Fruit fly (Drosophila melanogaster) whole organism, adult: ENCODE results near the gene CG34117.

Experiments used
- CG11617 ChIP-seq: fragments of 200-800 bp; sonication (Bioruptor generic); optimal IDR thresholded peaks from 2 replicates; lab custom pipeline; 2017; ENCODE audit warnings: mild to moderate bottlenecking, missing biosample characterization, missing genetic modification reagents, missing genetic modification characterization
- CG12768 ChIP-seq: fragments of 200-800 bp; sonication (Bioruptor generic); optimal IDR thresholded peaks from 2 replicates; lab custom pipeline; 2017; ENCODE audit warnings: missing biosample characterization, missing genetic modification characterization, mild to moderate bottlenecking, moderate library complexity, missing genetic modification reagents
- CG14711 ChIP-seq: fragments of 200-800 bp; sonication (Bioruptor generic); optimal IDR thresholded peaks from 2 replicates; lab custom pipeline; 2018; ENCODE audit warnings: missing biosample characterization, mild to moderate bottlenecking, missing genetic modification characterization, moderate library complexity
- CG1620 ChIP-seq: fragments of 200-800 bp; sonication (Bioruptor generic); optimal IDR thresholded peaks from 2 replicates; lab custom pipeline; 2016; ENCODE audit warnings: missing biosample characterization, missing genetic modification characterization
- CG33017 ChIP-seq: fragments of 200-800 bp; sonication (Bioruptor generic); optimal IDR thresholded peaks from 2 replicates; lab custom pipeline; 2018; ENCODE audit warnings: missing biosample characterization, mild to moderate bottlenecking, missing genetic modification characterization, moderate library complexity
- CG5204 ChIP-seq: fragments of 200-800 bp; sonication (Bioruptor generic); optimal IDR thresholded peaks from 2 replicates; lab custom pipeline; 2016; ENCODE audit warnings: missing biosample characterization, missing genetic modification characterization
- CG7045 ChIP-seq: fragments of 200-800 bp; sonication (Bioruptor generic); optimal IDR thresholded peaks from 2 replicates; lab custom pipeline; 2017; ENCODE audit warnings: missing biosample characterization, mild to moderate bottlenecking, missing genetic modification characterization
- CG7101 ChIP-seq: fragments of 200-800 bp; sonication (Bioruptor generic); optimal IDR thresholded peaks from 2 replicates; lab custom pipeline; 2018; ENCODE audit warnings: missing biosample characterization, mild to moderate bottlenecking, missing genetic modification characterization, moderate library complexity
- Clk ChIP-seq: fragments of 200-800 bp; sonication (Bioruptor generic); optimal IDR thresholded peaks from 2 replicates; lab custom pipeline; 2017; ENCODE audit warnings: missing biosample characterization, missing genetic modification characterization
- Crg-1 ChIP-seq: fragments of 200-800 bp; sonication (Bioruptor generic); optimal IDR thresholded peaks from 2 replicates; lab custom pipeline; 2016; ENCODE audit warnings: missing biosample characterization, missing genetic modification characterization
- Hr96 ChIP-seq: fragments of 200-800 bp; sonication (Bioruptor generic); optimal IDR thresholded peaks from 2 replicates; lab custom pipeline; 2016; ENCODE audit warnings: missing biosample characterization, missing genetic modification characterization
- Mnt ChIP-seq: fragments of 200-800 bp; sonication (Bioruptor generic); optimal IDR thresholded peaks from 2 replicates; lab custom pipeline; 2016; ENCODE audit warnings: missing biosample characterization, mild to moderate bottlenecking, missing genetic modification characterization
- bab1 ChIP-seq: fragments of 200-800 bp; sonication (Bioruptor generic); optimal IDR thresholded peaks from 3 replicates; lab custom pipeline; 2019; ENCODE audit warnings: missing biosample characterization, mild to moderate bottlenecking, missing genetic modification characterization, moderate library complexity
- cic ChIP-seq: fragments of 200-800 bp; sonication (Bioruptor generic); optimal IDR thresholded peaks from 2 replicates; lab custom pipeline; 2017; ENCODE audit warnings: missing biosample characterization, mild to moderate bottlenecking, missing genetic modification characterization, moderate library complexity
- cnc ChIP-seq, 2 experiments: fragments of >200 bp; optimal IDR thresholded peaks; 2 replicates each; lab custom pipeline; 2017
- kay ChIP-seq: fragments of 200-800 bp; sonication (Bioruptor generic); peaks from one replicate; lab custom pipeline; 2016; ENCODE audit warnings: missing biosample characterization, missing genetic modification characterization, borderline replicate concordance
- ovo ChIP-seq: fragments of 200-800 bp; sonication (Bioruptor generic); optimal IDR thresholded peaks from 2 replicates; lab custom pipeline; 2016; ENCODE audit warnings: missing biosample characterization, missing genetic modification characterization
- pad ChIP-seq: fragments of 200-800 bp; sonication (Bioruptor generic); optimal IDR thresholded peaks from 3 replicates; lab custom pipeline; 2017; ENCODE audit warnings: missing biosample characterization, missing genetic modification characterization, mild to moderate bottlenecking, moderate library complexity, missing genetic modification reagents
- tj ChIP-seq: fragments of 200-800 bp; sonication (Bioruptor generic); optimal IDR thresholded peaks from 3 replicates; lab custom pipeline; 2017; ENCODE audit warnings: missing biosample characterization, mild to moderate bottlenecking, missing genetic modification characterization, moderate library complexity
- toe ChIP-seq: fragments of 200-800 bp; sonication (Bioruptor generic); optimal IDR thresholded peaks from 2 replicates; lab custom pipeline; 2016; ENCODE audit warnings: missing biosample characterization, missing genetic modification characterization

Gene CG34117

dm6 chr3R:9419300-9419652 is 19.4 kb upstream of the CG34117 start:
- TF ChIP-seq Clk (GFP tag; lab: Kevin White, UChicago) (peak; percentile 56), bab1 (GFP tag; lab: Kevin White, UChicago) (no peak), Hr96 (GFP tag; lab: Kevin White, UChicago) (no peak), CG14711 (tag; lab: Kevin White, UChicago) (peak; percentile 17), CG7045 (GFP tag; lab: Kevin White, UChicago) (peak; percentile 9), tj (GFP tag; lab: Kevin White, UChicago) (peak; percentile 47), CG11617 (GFP tag; lab: Kevin White, UChicago) (peak; percentile 1), kay (GFP tag; lab: Kevin White, UChicago) (no peak), CG33017 (tag; lab: Kevin White, UChicago) (peak; percentile 28), pad (GFP tag; lab: Kevin White, UChicago) (peak; percentile 17), CG1620 (GFP tag; lab: Kevin White, UChicago) (no peak), CG12768 (GFP tag; lab: Kevin White, UChicago) (peak; percentile 47), Mnt (peak; percentile 95), cnc (optimal IDR thresholded peaks at IDR 0.05; lab: Kevin White, UChicago) (no peak), CG7101 (no peak), CG5204 (GFP tag; lab: Kevin White, UChicago) (no peak), Crg-1 (GFP tag; lab: Kevin White, UChicago) (peak; percentile 10), ovo (no peak), toe (GFP tag; lab: Kevin White, UChicago) (no peak), cic (GFP tag; lab: Kevin White, UChicago) (peak; percentile 73)

dm6 chr3R:9418373-9419299 is 18.8 kb upstream of the CG34117 start:
- TF ChIP-seq cic (GFP tag; lab: Kevin White, UChicago) (no peak), CG11617 (GFP tag; lab: Kevin White, UChicago) (no peak), tj (GFP tag; lab: Kevin White, UChicago) (peak; percentile 56), Crg-1 (GFP tag; lab: Kevin White, UChicago) (no peak), kay (GFP tag; lab: Kevin White, UChicago) (peak; percentile 73)

- TF ChIP-seq CG12768 (GFP tag; lab: Kevin White, UChicago) (peak; percentile 2), toe (GFP tag; lab: Kevin White, UChicago) (no peak), kay (GFP tag; lab: Kevin White, UChicago) (no peak), Crg-1 (GFP tag; lab: Kevin White, UChicago) (no peak), cic (GFP tag; lab: Kevin White, UChicago) (peak; percentile 57), cnc (optimal IDR thresholded peaks at IDR 0.05; lab: Kevin White, UChicago) (no peak), Clk (GFP tag; lab: Kevin White, UChicago) (no peak), CG1620 (GFP tag; lab: Kevin White, UChicago) (no peak), CG33017 (tag; lab: Kevin White, UChicago) (peak; percentile 30), ovo (no peak), bab1 (GFP tag; lab: Kevin White, UChicago) (peak; percentile 19), Hr96 (GFP tag; lab: Kevin White, UChicago) (no peak), Mnt (peak; percentile 77), CG14711 (tag; lab: Kevin White, UChicago) (no peak), pad (GFP tag; lab: Kevin White, UChicago) (peak; percentile 6), CG7101 (no peak), CG5204 (GFP tag; lab: Kevin White, UChicago) (no peak), CG7045 (GFP tag; lab: Kevin White, UChicago) (peak; percentile 43), tj (GFP tag; lab: Kevin White, UChicago) (peak; percentile 71), CG11617 (GFP tag; lab: Kevin White, UChicago) (peak; percentile 40)
Observed at dm6 chr3R:9417577-9418334, 17.9 kb upstream of the CG34117 start, which contains the start of gene ps. Gene ps (plus strand): TSS chr3R:9417940.

- TF ChIP-seq CG7101: no peak
- peak; percentile 77 for TF ChIP-seq kay (GFP tag; lab: Kevin White, UChicago)
Observed at dm6 chr3R:9416951-9417350, 17.1 kb upstream of the CG34117 start.

dm6 chr3R:9411928-9412640 is 12.2 kb upstream of the CG34117 start, which contains the start of the genes Task7 and alpha-Man-IIa:
Gene Task7 (minus strand): TSS chr3R:9412293.
Gene alpha-Man-IIa (plus strand): TSS chr3R:9412548.
- TF ChIP-seq ovo: peak; percentile 80
- TF ChIP-seq CG1620 (GFP tag; lab: Kevin White, UChicago): no peak
- TF ChIP-seq Hr96 (GFP tag; lab: Kevin White, UChicago): no peak
- no peak for TF ChIP-seq bab1 (GFP tag; lab: Kevin White, UChicago)
- no peak for TF ChIP-seq Mnt
- no peak for TF ChIP-seq toe (GFP tag; lab: Kevin White, UChicago)
